Fruit fly (Drosophila melanogaster) Kc167 (cell line): Measurements from ENCODE around the gene Vm32E.

Experiments used
- Myc ChIP-seq: fragments of >200 bp; optimal IDR thresholded peaks from 2 replicates; lab custom pipeline; 2017; ENCODE audit warnings: missing external identifiers
- h ChIP-seq: fragments of >200 bp; optimal IDR thresholded peaks from 3 replicates; lab custom pipeline; 2018; ENCODE audit warnings: missing external identifiers
- insv ChIP-seq: fragments of >200 bp; optimal IDR thresholded peaks from 3 replicates; lab custom pipeline; 2018; ENCODE audit warnings: missing external identifiers
- psq ChIP-seq: fragments of >200 bp; optimal IDR thresholded peaks from 2 replicates; lab custom pipeline; 2017; ENCODE audit warnings: missing external identifiers
- ttk ChIP-seq: sonication (Bioruptor generic); optimal IDR thresholded peaks from 2 replicates; lab custom pipeline; 2017; ENCODE audit warnings: missing external identifiers

- no peak for TF ChIP-seq ttk
- TF ChIP-seq psq (lab: Kevin White, UChicago) = no peak
- TF ChIP-seq h (lab: Kevin White, UChicago) = no peak
- no peak for TF ChIP-seq Myc (lab: Kevin White, UChicago)
- TF ChIP-seq insv (lab: Kevin White, UChicago) = no peak
These were observed 21.2 kb upstream of the Vm32E start for dm6 chr2L:11192691-11193090.
